Fruit fly (Drosophila melanogaster) Kc167 (cell line): Measurements from ENCODE around the gene Ent3.

Experiments
- Sin3A ChIP-seq: fragments of >200 bp; optimal IDR thresholded peaks from 2 replicates; lab custom pipeline; 2018; ENCODE audit warnings: missing external identifiers
- h ChIP-seq: fragments of >200 bp; optimal IDR thresholded peaks from 3 replicates; lab custom pipeline; 2018; ENCODE audit warnings: missing external identifiers

- TF ChIP-seq Sin3A (lab: Kevin White, UChicago) (no peak), h (no peak)
Measured at dm6 chr3L:12837196-12837720, 16.2 kb upstream of the Ent3 start.
